Worm (Caenorhabditis elegans) whole organism, young adult: ENCODE results near the gene far-6.

Experiments
- B0336.3 ChIP-seq: fragments of 200-800 bp; sonication (Bioruptor generic); IDR thresholded peaks from 2 replicates; pipeline ENCODE4 v1.3.6; 2022; ENCODE audit warnings: missing genetic modification characterization, missing compliant biosample characterization
- F10E7.11 ChIP-seq: sonication (generic microtip); optimal IDR thresholded peaks from 2 replicates; lab custom pipeline; 2017; ENCODE audit warnings: mild to moderate bottlenecking, missing genetic modification characterization, moderate library complexity, missing compliant biosample characterization
- F39B2.1 ChIP-seq: fragments of 200-800 bp; sonication (Bioruptor generic); IDR thresholded peaks from 2 replicates; pipeline ENCODE4 v1.3.6; 2022; ENCODE audit warnings: missing genetic modification reagents, missing genetic modification characterization, missing compliant biosample characterization
- F52B5.7 ChIP-seq: sonication (generic microtip); optimal IDR thresholded peaks from 2 replicates; lab custom pipeline; 2016; ENCODE audit warnings: mild to moderate bottlenecking, missing genetic modification characterization, missing compliant biosample characterization
- F55B11.4 ChIP-seq: sonication (generic microtip); optimal IDR thresholded peaks from 2 replicates; lab custom pipeline; 2016; ENCODE audit warnings: missing compliant biosample characterization, missing genetic modification characterization, borderline replicate concordance; ENCODE audit not compliant: insufficient read depth
- K11D2.4 ChIP-seq: fragments of 200-800 bp; sonication (Bioruptor generic); IDR thresholded peaks from 2 replicates; pipeline ENCODE4 v1.3.6; 2022; ENCODE audit warnings: missing genetic modification reagents, missing genetic modification characterization, missing compliant biosample characterization
- Y53F4B.3 ChIP-seq: fragments of 200-800 bp; sonication (Bioruptor generic); IDR thresholded peaks from 2 replicates; pipeline ENCODE4 v1.3.6; 2022; ENCODE audit warnings: missing genetic modification reagents, missing genetic modification characterization, missing compliant biosample characterization
- Y56A3A.18 ChIP-seq: fragments of 200-800 bp; sonication (Bioruptor generic); IDR thresholded peaks from 2 replicates; pipeline ENCODE4 v1.3.6; 2022; ENCODE audit warnings: missing genetic modification reagents, missing genetic modification characterization, missing compliant biosample characterization
- ZK185.1 ChIP-seq: sonication (generic microtip); optimal IDR thresholded peaks from 2 replicates; lab custom pipeline; 2016; ENCODE audit warnings: mild to moderate bottlenecking, missing genetic modification characterization, missing compliant biosample characterization; ENCODE audit not compliant: poor library complexity, severe bottlenecking
- aptf-3 ChIP-seq: fragments of 200-800 bp; sonication (Bioruptor generic); IDR thresholded peaks from 2 replicates; pipeline ENCODE4 v1.3.6; 2022; ENCODE audit warnings: missing genetic modification characterization, missing compliant biosample characterization
- atf-7 ChIP-seq: sonication (generic microtip); optimal IDR thresholded peaks from 2 replicates; lab custom pipeline; 2017; ENCODE audit warnings: mild to moderate bottlenecking, missing genetic modification characterization, missing compliant biosample characterization
- cebp-1 ChIP-seq, 2 experiments: fragments of 200-800 bp in 1 of 2; sonication (Bioruptor generic) in 1 of 2; sonication (generic microtip) in 1 of 2; IDR thresholded peaks in 1 of 2; optimal IDR thresholded peaks in 1 of 2; 2 replicates each; pipeline versions ENCODE4 v1.3.6 to Lab custom; 2017 to 2022; ENCODE audit warnings: missing compliant biosample characterization in 2 of 2, missing genetic modification characterization in 2 of 2, mild to moderate bottlenecking in 1 of 2, missing genetic modification reagents in 1 of 2, moderate library complexity in 1 of 2
- ceh-79 ChIP-seq: sonication (generic microtip); optimal IDR thresholded peaks from 2 replicates; lab custom pipeline; 2017; ENCODE audit warnings: mild to moderate bottlenecking, missing genetic modification characterization, missing compliant biosample characterization
- chd-7 ChIP-seq: sonication (generic microtip); optimal IDR thresholded peaks from 2 replicates; lab custom pipeline; 2016; ENCODE audit warnings: mild to moderate bottlenecking, missing genetic modification characterization, moderate library complexity, missing compliant biosample characterization
- die-1 ChIP-seq: sonication (generic microtip); optimal IDR thresholded peaks from 2 replicates; lab custom pipeline; 2016; ENCODE audit warnings: missing genotype, mild to moderate bottlenecking, missing genetic modification characterization, missing compliant biosample characterization
- dox-1 ChIP-seq: fragments of 200-800 bp; sonication (Bioruptor generic); IDR thresholded peaks from 2 replicates; pipeline ENCODE4 v1.3.6; 2022; ENCODE audit warnings: missing genetic modification reagents, missing genetic modification characterization, missing compliant biosample characterization
- ekl-4 ChIP-seq: fragments of 200-800 bp; sonication (Bioruptor generic); IDR thresholded peaks from 2 replicates; pipeline ENCODE4 v1.3.6; 2022; ENCODE audit warnings: missing genetic modification reagents, missing genetic modification characterization, missing compliant biosample characterization
- ets-4 ChIP-seq: fragments of 200-800 bp; sonication (Bioruptor generic); optimal IDR thresholded peaks from 2 replicates; lab custom pipeline; 2018; ENCODE audit warnings: mild to moderate bottlenecking, missing genetic modification characterization, missing compliant biosample characterization
- him-1 ChIP-seq: sonication (generic microtip); optimal IDR thresholded peaks from 2 replicates; lab custom pipeline; 2016; ENCODE audit warnings: missing genotype, missing genetic modification reagents, missing genetic modification characterization, missing compliant biosample characterization
- hlh-26 ChIP-seq: fragments of 200-800 bp; sonication (Bioruptor generic); conservative IDR thresholded peaks from 2 replicates; pipeline ENCODE4 v1.3.6; 2022; ENCODE audit warnings: missing genetic modification reagents, missing genetic modification characterization, missing compliant biosample characterization
- hrde-1 ChIP-seq: sonication (generic microtip); optimal IDR thresholded peaks from 2 replicates; lab custom pipeline; 2016; ENCODE audit warnings: missing genetic modification characterization, mild to moderate bottlenecking, missing compliant biosample characterization, moderate library complexity, missing genotype, missing genetic modification reagents, borderline replicate concordance
- lag-1 ChIP-seq: fragments of 200-800 bp; sonication (Bioruptor generic); IDR thresholded peaks from 2 replicates; pipeline ENCODE4 v1.3.6; 2022; ENCODE audit warnings: missing genetic modification reagents, missing genetic modification characterization, missing compliant biosample characterization
- lin-40 ChIP-seq: sonication (generic microtip); optimal IDR thresholded peaks from 2 replicates; lab custom pipeline; 2016; ENCODE audit warnings: missing genetic modification characterization, mild to moderate bottlenecking, missing compliant biosample characterization, missing genotype, missing genetic modification reagents
- lsl-1 ChIP-seq: fragments of 200-800 bp; sonication (Bioruptor generic); optimal IDR thresholded peaks from 2 replicates; lab custom pipeline; 2018; ENCODE audit warnings: mild to moderate bottlenecking, missing genetic modification characterization, moderate library complexity, missing compliant biosample characterization
- lsy-27 ChIP-seq: sonication (generic microtip); optimal IDR thresholded peaks from 2 replicates; lab custom pipeline; 2017; ENCODE audit warnings: missing genetic modification characterization, mild to moderate bottlenecking, missing compliant biosample characterization, antibody characterized with exemption, missing genotype, borderline replicate concordance; ENCODE audit not compliant: insufficient read depth
- madf-10 ChIP-seq: sonication (generic microtip); optimal IDR thresholded peaks from 2 replicates; lab custom pipeline; 2016; ENCODE audit warnings: mild to moderate bottlenecking, missing genetic modification characterization, missing compliant biosample characterization
- madf-3 ChIP-seq: fragments of 200-800 bp; sonication (Bioruptor generic); IDR thresholded peaks from 2 replicates; pipeline ENCODE4 v1.3.6; 2022; ENCODE audit warnings: missing genetic modification reagents, missing genetic modification characterization, missing compliant biosample characterization
- madf-6 ChIP-seq: fragments of 200-800 bp; sonication (Bioruptor generic); IDR thresholded peaks from 2 replicates; pipeline ENCODE4 v1.3.6; 2022; ENCODE audit warnings: missing genetic modification reagents, missing genetic modification characterization, missing compliant biosample characterization
- mcd-1 ChIP-seq: fragments of 200-800 bp; sonication (Bioruptor generic); IDR thresholded peaks from 2 replicates; pipeline ENCODE4 v1.3.6; 2022; ENCODE audit warnings: missing genetic modification reagents, missing genetic modification characterization, missing compliant biosample characterization
- mel-28 ChIP-seq: sonication (generic microtip); optimal IDR thresholded peaks from 2 replicates; lab custom pipeline; 2016; ENCODE audit warnings: borderline replicate concordance, mild to moderate bottlenecking, missing genetic modification characterization, missing compliant biosample characterization
- nfyb-1 ChIP-seq: fragments of 200-800 bp; sonication (Bioruptor generic); IDR thresholded peaks from 2 replicates; pipeline ENCODE4 v1.3.6; 2022; ENCODE audit warnings: missing genetic modification reagents, missing genetic modification characterization, missing compliant biosample characterization
- nhr-90 ChIP-seq: sonication (generic microtip); optimal IDR thresholded peaks from 2 replicates; lab custom pipeline; 2016; ENCODE audit warnings: missing genotype, mild to moderate bottlenecking, missing genetic modification characterization, missing compliant biosample characterization
- pha-4 ChIP-seq: fragments of 150-350 bp; sonication (generic microtip); optimal IDR thresholded peaks from 2 replicates; lab custom pipeline; 2014; ENCODE audit warnings: missing biosample characterization, missing genetic modification reagents, missing genetic modification characterization
- rec-8 ChIP-seq, 2 experiments: sonication (generic microtip); optimal IDR thresholded peaks; 2 replicates each; lab custom pipeline; 2016; ENCODE audit warnings: mild to moderate bottlenecking in 2 of 2, missing genetic modification characterization in 2 of 2, missing genetic modification reagents in 2 of 2, missing genotype in 2 of 2, missing biosample characterization in 1 of 2, missing compliant biosample characterization in 1 of 2, moderate library complexity in 1 of 2
- repo-1 ChIP-seq: sonication (generic microtip); optimal IDR thresholded peaks from 2 replicates; lab custom pipeline; 2017; ENCODE audit warnings: mild to moderate bottlenecking, missing genetic modification characterization, missing compliant biosample characterization
- sdz-38 ChIP-seq: sonication (generic microtip); optimal IDR thresholded peaks from 2 replicates; lab custom pipeline; 2016; ENCODE audit warnings: missing genotype, missing genetic modification characterization, missing compliant biosample characterization
- sea-2 ChIP-seq: fragments of 200-800 bp; sonication (Bioruptor generic); IDR thresholded peaks from 2 replicates; pipeline ENCODE4 v1.3.6; 2022; ENCODE audit warnings: missing genetic modification characterization, missing compliant biosample characterization
- snpc-1.1 ChIP-seq: sonication (generic microtip); optimal IDR thresholded peaks from 2 replicates; lab custom pipeline; 2017; ENCODE audit warnings: missing genetic modification characterization, mild to moderate bottlenecking, missing compliant biosample characterization, antibody characterized with exemption, moderate library complexity, missing genotype, missing genetic modification reagents; ENCODE audit not compliant: insufficient read depth
- snpc-3.4 ChIP-seq: sonication (generic microtip); optimal IDR thresholded peaks from 2 replicates; lab custom pipeline; 2017; ENCODE audit warnings: missing genetic modification characterization, mild to moderate bottlenecking, missing compliant biosample characterization, antibody characterized with exemption, moderate library complexity, missing genotype, missing genetic modification reagents
- somi-1 ChIP-seq: fragments of 200-800 bp; sonication (Bioruptor generic); optimal IDR thresholded peaks from 2 replicates; lab custom pipeline; 2018; ENCODE audit warnings: mild to moderate bottlenecking, missing genetic modification characterization, missing compliant biosample characterization
- sptf-2 ChIP-seq: fragments of 200-800 bp; sonication (Bioruptor generic); optimal IDR thresholded peaks from 2 replicates; lab custom pipeline; 2018; ENCODE audit warnings: mild to moderate bottlenecking, missing genetic modification characterization, missing compliant biosample characterization
- tbx-9 ChIP-seq: sonication (generic microtip); optimal IDR thresholded peaks from 2 replicates; lab custom pipeline; 2016; ENCODE audit warnings: borderline replicate concordance, missing genetic modification characterization, inconsistent platforms, missing compliant biosample characterization
- xnd-1 ChIP-seq: sonication (generic microtip); optimal IDR thresholded peaks from 2 replicates; lab custom pipeline; 2016; ENCODE audit warnings: missing genotype, missing genetic modification reagents, missing genetic modification characterization, missing compliant biosample characterization
- ztf-18 ChIP-seq: sonication (generic microtip); optimal IDR thresholded peaks from 2 replicates; lab custom pipeline; 2016; ENCODE audit warnings: missing genotype, mild to moderate bottlenecking, missing genetic modification characterization, missing compliant biosample characterization
- ztf-22 ChIP-seq: fragments of 200-800 bp; sonication (Bioruptor generic); optimal IDR thresholded peaks from 2 replicates; lab custom pipeline; 2018; ENCODE audit warnings: mild to moderate bottlenecking, missing genetic modification characterization, moderate library complexity, missing compliant biosample characterization
- ztf-25 ChIP-seq: fragments of 200-800 bp; sonication (Bioruptor generic); IDR thresholded peaks from 2 replicates; pipeline ENCODE4 v1.3.6; 2022; ENCODE audit warnings: missing genetic modification reagents, missing genetic modification characterization, missing compliant biosample characterization
- ztf-3 ChIP-seq: fragments of 200-800 bp; sonication (Bioruptor generic); optimal IDR thresholded peaks from 2 replicates; lab custom pipeline; 2018; ENCODE audit warnings: mild to moderate bottlenecking, missing genetic modification characterization, missing compliant biosample characterization

far-6 gene

DNA sequence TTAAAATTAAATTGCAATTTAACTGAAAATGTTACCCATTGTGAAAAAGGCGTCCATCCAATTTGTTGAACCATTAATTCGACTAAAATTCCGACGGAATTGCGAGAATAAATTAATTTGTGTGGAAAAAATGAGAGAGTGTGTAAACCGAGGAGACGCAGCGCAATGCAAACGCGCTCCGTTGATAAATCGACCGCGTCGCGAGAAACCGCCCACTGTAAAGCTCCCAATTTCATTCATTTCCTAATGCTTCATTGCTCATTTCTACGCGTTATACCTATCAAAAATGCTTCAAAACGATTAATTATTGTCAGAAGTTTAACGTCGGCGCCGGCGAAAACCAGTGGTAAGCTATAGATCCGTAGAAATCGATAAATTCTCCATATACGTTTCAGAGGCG, 30.4 kb upstream of the far-6 start, which contains the start of the genes Y67H2A.2 and micu-1 (continued):
- TF ChIP-seq snpc-3.4 (tag; lab: Kevin White, UChicago) (peak; percentile 11), sea-2 (GFP tag; lab: Robert Waterston, UW) (no peak), die-1 (tag; lab: Kevin White, UChicago) (no peak), F52B5.7 (tag; lab: Kevin White, UChicago) (no peak), lin-40 (tag; lab: Kevin White, UChicago) (peak; percentile 75), somi-1 (no peak), madf-10 (tag; lab: Kevin White, UChicago) (peak; percentile 16), ztf-3 (GFP tag; lab: Kevin White, UChicago) (no peak), repo-1 (tag; lab: Kevin White, UChicago) (no peak), ztf-18 (tag; lab: Kevin White, UChicago) (no peak), nfyb-1 (GFP tag; lab: Robert Waterston, UW) (peak; percentile 29; the same call in 1 of the 2 replicates), tbx-9 (tag; lab: Kevin White, UChicago) (no peak), hrde-1 (tag; lab: Kevin White, UChicago) (no peak), madf-6 (GFP tag; lab: Robert Waterston, UW) (peak; percentile 40), F55B11.4 (tag; lab: Kevin White, UChicago) (no peak), Y53F4B.3 (no peak), lsy-27 (tag; lab: Kevin White, UChicago) (no peak), ztf-25 (GFP tag; lab: Robert Waterston, UW) (no peak), chd-7 (no peak), nhr-90 (tag; lab: Kevin White, UChicago) (no peak), B0336.3 (0 out of 2 replicates have a peak, but pooled peaks have one; percentile 33), mcd-1 (GFP tag; lab: Robert Waterston, UW) (peak; percentile 99), ets-4 (GFP tag; lab: Kevin White, UChicago) (no peak), ZK185.1 (tag; lab: Kevin White, UChicago) (no peak), F39B2.1 (GFP tag; lab: Robert Waterston, UW) (no peak), hlh-26 (GFP tag; lab: Robert Waterston, UW) (no peak), ztf-22 (GFP tag; lab: Kevin White, UChicago) (no peak), ekl-4 (no peak), xnd-1 (tag; lab: Kevin White, UChicago) (no peak), Y56A3A.18 (GFP tag; lab: Robert Waterston, UW) (no peak), aptf-3 (GFP tag; lab: Robert Waterston, UW) (no peak), K11D2.4 (GFP tag; lab: Robert Waterston, UW) (peak; percentile 16; the same call in 1 of the 2 replicates), rec-8 (tag; optimal IDR thresholded peaks at IDR 0.05; lab: Kevin White, UChicago) (no peak), mel-28 (tag; lab: Kevin White, UChicago) (no peak), lsl-1 (peak; percentile 40), sdz-38 (no peak), him-1 (tag; lab: Kevin White, UChicago) (no peak), madf-3 (0 out of 2 replicates have a peak, but pooled peaks have one; percentile 32), atf-7 (tag; lab: Kevin White, UChicago) (no peak), dox-1 (GFP tag; lab: Robert Waterston, UW) (peak; percentile 47), ceh-79 (tag; lab: Kevin White, UChicago) (no peak), cebp-1 (GFP tag; IDR thresholded peaks at IDR 0.05; lab: Robert Waterston, UW) (no peak), cebp-1 (tag; optimal IDR thresholded peaks at IDR 0.05; lab: Kevin White, UChicago) (peak; percentile 51), lag-1 (GFP tag; lab: Robert Waterston, UW) (no peak), F10E7.11 (tag; lab: Kevin White, UChicago) (no peak), snpc-1.1 (tag; lab: Kevin White, UChicago) (no peak), pha-4 (no peak), sptf-2 (no peak)
